Worm (Caenorhabditis elegans) whole organism, young adult: Measurements from ENCODE around the gene srt-56.
A peak's percentile ranks its signal among the peaks of the same experiment; 100 is the strongest.

Experiments used
- C17E4.6 ChIP-seq: fragments of 200-800 bp; sonication (Bioruptor generic); IDR thresholded peaks from 2 replicates; pipeline ENCODE4 v1.3.6; 2022; ENCODE audit warnings: missing genetic modification reagents, missing genetic modification characterization, missing compliant biosample characterization
- F33H1.4 ChIP-seq: fragments of 200-800 bp; sonication (Bioruptor generic); IDR thresholded peaks from 2 replicates; pipeline ENCODE4 v1.3.6; 2022; ENCODE audit warnings: missing genetic modification reagents, missing genetic modification characterization, missing compliant biosample characterization
- F37B4.10 ChIP-seq: fragments of 200-800 bp; sonication (Bioruptor generic); IDR thresholded peaks from 2 replicates; pipeline ENCODE4 v1.3.6; 2022; ENCODE audit warnings: missing genetic modification characterization, missing compliant biosample characterization
- F52B5.7 ChIP-seq: sonication (generic microtip); optimal IDR thresholded peaks from 2 replicates; lab custom pipeline; 2016; ENCODE audit warnings: mild to moderate bottlenecking, missing genetic modification characterization, missing compliant biosample characterization
- K11D2.4 ChIP-seq: fragments of 200-800 bp; sonication (Bioruptor generic); IDR thresholded peaks from 2 replicates; pipeline ENCODE4 v1.3.6; 2022; ENCODE audit warnings: missing genetic modification reagents, missing genetic modification characterization, missing compliant biosample characterization
- T07F8.4 ChIP-seq: sonication (generic microtip); optimal IDR thresholded peaks from 2 replicates; lab custom pipeline; 2016; ENCODE audit warnings: mild to moderate bottlenecking, missing genetic modification characterization, moderate library complexity, missing compliant biosample characterization
- Y79H2A.3 ChIP-seq: fragments of 200-800 bp; sonication (Bioruptor generic); conservative IDR thresholded peaks from 2 replicates; pipeline ENCODE4 v1.3.6; 2022; ENCODE audit warnings: missing genetic modification reagents, missing genetic modification characterization, missing compliant biosample characterization
- Y95B8A.8 ChIP-seq: fragments of 200-800 bp; sonication (Bioruptor generic); IDR thresholded peaks from 2 replicates; pipeline ENCODE4 v1.3.6; 2022; ENCODE audit warnings: missing genetic modification reagents, missing genetic modification characterization, missing compliant biosample characterization
- aptf-3 ChIP-seq: fragments of 200-800 bp; sonication (Bioruptor generic); IDR thresholded peaks from 2 replicates; pipeline ENCODE4 v1.3.6; 2022; ENCODE audit warnings: missing genetic modification characterization, missing compliant biosample characterization
- atf-7 ChIP-seq: sonication (generic microtip); optimal IDR thresholded peaks from 2 replicates; lab custom pipeline; 2017; ENCODE audit warnings: mild to moderate bottlenecking, missing genetic modification characterization, missing compliant biosample characterization
- athp-1 ChIP-seq: sonication (generic microtip); optimal IDR thresholded peaks from 2 replicates; lab custom pipeline; 2017; ENCODE audit warnings: mild to moderate bottlenecking, missing genetic modification characterization, missing compliant biosample characterization
- attf-5 ChIP-seq: fragments of 200-800 bp; sonication (Bioruptor generic); optimal IDR thresholded peaks from 2 replicates; lab custom pipeline; 2018; ENCODE audit warnings: mild to moderate bottlenecking, missing genetic modification characterization, missing compliant biosample characterization
- bed-1 ChIP-seq: fragments of 200-800 bp; sonication (Bioruptor generic); IDR thresholded peaks from 2 replicates; pipeline ENCODE4 v1.3.6; 2022; ENCODE audit warnings: missing genetic modification reagents, missing genetic modification characterization, missing compliant biosample characterization
- ceh-27 ChIP-seq: fragments of 200-800 bp; sonication (Bioruptor generic); optimal IDR thresholded peaks from 2 replicates; lab custom pipeline; 2018; ENCODE audit warnings: mild to moderate bottlenecking, missing genetic modification characterization, moderate library complexity, missing compliant biosample characterization
- ceh-58 ChIP-seq: fragments of 200-800 bp; sonication (Bioruptor generic); IDR thresholded peaks from 2 replicates; pipeline ENCODE4 v1.3.6; 2022; ENCODE audit warnings: missing genetic modification characterization, missing compliant biosample characterization
- ceh-79 ChIP-seq: sonication (generic microtip); optimal IDR thresholded peaks from 2 replicates; lab custom pipeline; 2017; ENCODE audit warnings: mild to moderate bottlenecking, missing genetic modification characterization, missing compliant biosample characterization
- chd-7 ChIP-seq: sonication (generic microtip); optimal IDR thresholded peaks from 2 replicates; lab custom pipeline; 2016; ENCODE audit warnings: mild to moderate bottlenecking, missing genetic modification characterization, moderate library complexity, missing compliant biosample characterization
- dpl-1 ChIP-seq: fragments of 150-350 bp; optimal IDR thresholded peaks from 2 replicates; lab custom pipeline; 2014; ENCODE audit warnings: missing biosample characterization, missing genetic modification reagents, missing genetic modification characterization
- ets-4 ChIP-seq: fragments of 200-800 bp; sonication (Bioruptor generic); optimal IDR thresholded peaks from 2 replicates; lab custom pipeline; 2018; ENCODE audit warnings: mild to moderate bottlenecking, missing genetic modification characterization, missing compliant biosample characterization
- hlh-12 ChIP-seq: sonication (generic microtip); optimal IDR thresholded peaks from 2 replicates; lab custom pipeline; 2016; ENCODE audit warnings: missing genetic modification characterization, missing compliant biosample characterization
- hmg-20 ChIP-seq: fragments of 200-800 bp; sonication (Bioruptor generic); IDR thresholded peaks from 2 replicates; pipeline ENCODE4 v1.3.6; 2022; ENCODE audit warnings: missing genetic modification reagents, missing genetic modification characterization, missing compliant biosample characterization
- hsf-1 ChIP-seq: fragments of 200-800 bp; sonication (Bioruptor generic); IDR thresholded peaks from 2 replicates; pipeline ENCODE4 v1.3.6; 2022; ENCODE audit warnings: missing genetic modification reagents, missing genetic modification characterization, missing compliant biosample characterization
- lin-54 ChIP-seq: fragments of 200-800 bp; sonication (Bioruptor generic); optimal IDR thresholded peaks from 2 replicates; lab custom pipeline; 2018; ENCODE audit warnings: mild to moderate bottlenecking, missing genetic modification characterization, missing compliant biosample characterization
- lsy-27 ChIP-seq: sonication (generic microtip); optimal IDR thresholded peaks from 2 replicates; lab custom pipeline; 2017; ENCODE audit warnings: missing genetic modification characterization, mild to moderate bottlenecking, missing compliant biosample characterization, antibody characterized with exemption, missing genotype, borderline replicate concordance; ENCODE audit not compliant: insufficient read depth
- madf-6 ChIP-seq: fragments of 200-800 bp; sonication (Bioruptor generic); IDR thresholded peaks from 2 replicates; pipeline ENCODE4 v1.3.6; 2022; ENCODE audit warnings: missing genetic modification reagents, missing genetic modification characterization, missing compliant biosample characterization
- madf-8 ChIP-seq: fragments of 200-800 bp; sonication (Bioruptor generic); conservative IDR thresholded peaks from 2 replicates; pipeline ENCODE4 v1.3.6; 2022; ENCODE audit warnings: missing genetic modification reagents, missing genetic modification characterization, missing compliant biosample characterization
- mcd-1 ChIP-seq: fragments of 200-800 bp; sonication (Bioruptor generic); IDR thresholded peaks from 2 replicates; pipeline ENCODE4 v1.3.6; 2022; ENCODE audit warnings: missing genetic modification reagents, missing genetic modification characterization, missing compliant biosample characterization
- mel-28 ChIP-seq: sonication (generic microtip); optimal IDR thresholded peaks from 2 replicates; lab custom pipeline; 2016; ENCODE audit warnings: borderline replicate concordance, mild to moderate bottlenecking, missing genetic modification characterization, missing compliant biosample characterization
- mes-4 ChIP-seq: sonication (generic microtip); optimal IDR thresholded peaks from 2 replicates; lab custom pipeline; 2016; ENCODE audit warnings: missing genotype, missing genetic modification characterization, missing compliant biosample characterization
- mxl-1 ChIP-seq: sonication (generic microtip); optimal IDR thresholded peaks from 2 replicates; lab custom pipeline; 2016; ENCODE audit warnings: missing genetic modification characterization, missing compliant biosample characterization
- nhr-80 ChIP-seq: sonication (generic microtip); optimal IDR thresholded peaks from 2 replicates; lab custom pipeline; 2016; ENCODE audit warnings: missing genetic modification characterization, missing compliant biosample characterization
- nhr-90 ChIP-seq: sonication (generic microtip); optimal IDR thresholded peaks from 2 replicates; lab custom pipeline; 2016; ENCODE audit warnings: missing genotype, mild to moderate bottlenecking, missing genetic modification characterization, missing compliant biosample characterization
- rcor-1 ChIP-seq: fragments of 200-800 bp; sonication (Bioruptor generic); IDR thresholded peaks from 2 replicates; pipeline ENCODE4 v1.3.6; 2022; ENCODE audit warnings: missing genetic modification reagents, missing genetic modification characterization, missing compliant biosample characterization
- snpc-1.1 ChIP-seq: sonication (generic microtip); optimal IDR thresholded peaks from 2 replicates; lab custom pipeline; 2017; ENCODE audit warnings: missing genetic modification characterization, mild to moderate bottlenecking, missing compliant biosample characterization, antibody characterized with exemption, moderate library complexity, missing genotype, missing genetic modification reagents; ENCODE audit not compliant: insufficient read depth
- snpc-1.3 ChIP-seq: sonication (generic microtip); optimal IDR thresholded peaks from 2 replicates; lab custom pipeline; 2017; ENCODE audit warnings: missing genetic modification characterization, mild to moderate bottlenecking, missing compliant biosample characterization, antibody characterized with exemption, moderate library complexity, missing genotype, missing genetic modification reagents; ENCODE audit not compliant: insufficient read depth
- snpc-4 ChIP-seq, 5 experiments: fragments of 150-350 bp in 1 of 5; sonication (generic microtip) in 4 of 5; optimal IDR thresholded peaks; 2 replicates each; lab custom pipeline; 2014 to 2018; ENCODE audit warnings: missing genetic modification characterization in 5 of 5, missing biosample characterization in 3 of 5, antibody characterized with exemption in 2 of 5, mild to moderate bottlenecking in 2 of 5, missing compliant biosample characterization in 2 of 5, missing genotype in 2 of 5, moderate library complexity in 2 of 5, missing genetic modification reagents in 1 of 5
- somi-1 ChIP-seq: fragments of 200-800 bp; sonication (Bioruptor generic); optimal IDR thresholded peaks from 2 replicates; lab custom pipeline; 2018; ENCODE audit warnings: mild to moderate bottlenecking, missing genetic modification characterization, missing compliant biosample characterization
- tbp1 ChIP-seq: fragments of 200-800 bp; sonication (Bioruptor generic); optimal IDR thresholded peaks from 2 replicates; lab custom pipeline; 2018; ENCODE audit warnings: mild to moderate bottlenecking, missing genetic modification characterization, missing compliant biosample characterization
- xnd-1 ChIP-seq: sonication (generic microtip); optimal IDR thresholded peaks from 2 replicates; lab custom pipeline; 2016; ENCODE audit warnings: missing genotype, missing genetic modification reagents, missing genetic modification characterization, missing compliant biosample characterization
- zfh-2 ChIP-seq: fragments of 200-800 bp; sonication (Bioruptor generic); conservative IDR thresholded peaks from 2 replicates; pipeline ENCODE4 v1.3.6; 2022; ENCODE audit warnings: missing genetic modification reagents, missing genetic modification characterization, missing compliant biosample characterization
- ztf-18 ChIP-seq: sonication (generic microtip); optimal IDR thresholded peaks from 2 replicates; lab custom pipeline; 2016; ENCODE audit warnings: missing genotype, mild to moderate bottlenecking, missing genetic modification characterization, missing compliant biosample characterization
- ztf-22 ChIP-seq: fragments of 200-800 bp; sonication (Bioruptor generic); optimal IDR thresholded peaks from 2 replicates; lab custom pipeline; 2018; ENCODE audit warnings: mild to moderate bottlenecking, missing genetic modification characterization, moderate library complexity, missing compliant biosample characterization
- ztf-28 ChIP-seq: fragments of 200-800 bp; sonication (Bioruptor generic); IDR thresholded peaks from 2 replicates; pipeline ENCODE4 v1.3.6; 2022; ENCODE audit warnings: missing genetic modification reagents, missing genetic modification characterization, missing compliant biosample characterization

The srt-56 gene

DNA sequence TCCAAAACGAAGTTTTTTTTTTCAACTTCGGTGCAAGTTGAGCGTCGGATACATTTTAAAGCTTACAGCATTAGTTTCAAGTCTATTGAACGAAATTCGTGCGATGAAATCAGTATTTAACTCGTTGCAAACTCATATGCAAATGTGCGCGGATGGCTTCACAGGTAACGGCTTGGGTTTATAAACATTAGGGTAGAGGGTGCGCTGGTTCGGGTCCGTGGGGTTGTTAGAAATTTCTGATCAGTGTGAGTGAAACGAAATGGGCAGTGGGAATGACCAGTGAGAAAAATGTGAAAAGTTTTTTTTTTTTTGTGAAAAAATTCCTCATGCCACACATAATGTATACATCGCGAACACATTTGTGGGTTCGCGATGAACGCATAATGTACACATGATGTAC, 41.5 kb upstream of the srt-56 start (continued):
- peak; percentile 30 for TF ChIP-seq ztf-18 (tag; lab: Kevin White, UChicago)
- peak; percentile 56; the same call in 1 of the 2 replicates for TF ChIP-seq madf-6 (GFP tag; lab: Robert Waterston, UW)
- TF ChIP-seq Y79H2A.3 (GFP tag; lab: Robert Waterston, UW): no peak
- no peak for TF ChIP-seq mel-28 (tag; lab: Kevin White, UChicago)
- 0 out of 2 replicates have a peak, but pooled peaks have one; percentile 16 for TF ChIP-seq Y95B8A.8 (GFP tag; lab: Robert Waterston, UW)
- peak; percentile 66 for TF ChIP-seq rcor-1
- peak; percentile 47 for TF ChIP-seq mxl-1 (tag; lab: Kevin White, UChicago)
- TF ChIP-seq ets-4 (GFP tag; lab: Kevin White, UChicago): no peak
- TF ChIP-seq hmg-20 (GFP tag; lab: Robert Waterston, UW): 0 out of 2 replicates have a peak, but pooled peaks have one; percentile 6
- peak; percentile 48 for TF ChIP-seq athp-1 (tag; lab: Kevin White, UChicago)
- TF ChIP-seq hsf-1: peak; percentile 49; the same call in 1 of the 2 replicates
- 0 out of 2 replicates have a peak, but pooled peaks have one; percentile 21 for TF ChIP-seq mcd-1
- peak; percentile 29 for TF ChIP-seq attf-5 (GFP tag; lab: Kevin White, UChicago)
- TF ChIP-seq ztf-28 (GFP tag; lab: Robert Waterston, UW): 0 out of 2 replicates have a peak, but pooled peaks have one; percentile 35
- no peak for TF ChIP-seq atf-7
- TF ChIP-seq ztf-22 (GFP tag; lab: Kevin White, UChicago): no peak
- peak; percentile 77; the same call in 1 of the 2 replicates for TF ChIP-seq ceh-58 (GFP tag; lab: Robert Waterston, UW)
- TF ChIP-seq F52B5.7 (tag; lab: Kevin White, UChicago): peak; percentile 47
- TF ChIP-seq hlh-12 (tag; lab: Kevin White, UChicago): no peak
- peak; percentile 27; the same call in 1 of the 2 replicates for TF ChIP-seq F33H1.4
- TF ChIP-seq T07F8.4 (tag; lab: Kevin White, UChicago): peak; percentile 47
- peak; percentile 56 for TF ChIP-seq chd-7 (tag; lab: Kevin White, UChicago)
- 0 out of 2 replicates have a peak, but pooled peaks have one; percentile 58 for TF ChIP-seq bed-1
- peak; percentile 27; the same call in 1 of the 2 replicates for TF ChIP-seq madf-8 (GFP tag; lab: Robert Waterston, UW)
- peak; percentile 74; the same call in 1 of the 2 replicates for TF ChIP-seq aptf-3
- TF ChIP-seq dpl-1: peak; percentile 9
- TF ChIP-seq K11D2.4 (GFP tag; lab: Robert Waterston, UW): no peak
- peak; percentile 74 for TF ChIP-seq nhr-90
- TF ChIP-seq tbp1 (GFP tag; lab: Kevin White, UChicago): peak; percentile 82
- no peak for TF ChIP-seq F37B4.10 (GFP tag; lab: Robert Waterston, UW)
- peak; percentile 69 for TF ChIP-seq snpc-4 (GFP tag; optimal IDR thresholded peaks at IDR 0.05; lab: Kevin White, UChicago)
- TF ChIP-seq snpc-4 (tag; optimal IDR thresholded peaks at IDR 0.05; lab: Kevin White, UChicago): peak in 1 of 4 experiments; percentile 59
- TF ChIP-seq lin-54: peak; percentile 52
- peak; percentile 28 for TF ChIP-seq mes-4 (tag; lab: Kevin White, UChicago)
- no peak for TF ChIP-seq somi-1 (GFP tag; lab: Kevin White, UChicago)
- no peak for TF ChIP-seq C17E4.6
- TF ChIP-seq ceh-79 (tag; lab: Kevin White, UChicago): no peak

DNA sequence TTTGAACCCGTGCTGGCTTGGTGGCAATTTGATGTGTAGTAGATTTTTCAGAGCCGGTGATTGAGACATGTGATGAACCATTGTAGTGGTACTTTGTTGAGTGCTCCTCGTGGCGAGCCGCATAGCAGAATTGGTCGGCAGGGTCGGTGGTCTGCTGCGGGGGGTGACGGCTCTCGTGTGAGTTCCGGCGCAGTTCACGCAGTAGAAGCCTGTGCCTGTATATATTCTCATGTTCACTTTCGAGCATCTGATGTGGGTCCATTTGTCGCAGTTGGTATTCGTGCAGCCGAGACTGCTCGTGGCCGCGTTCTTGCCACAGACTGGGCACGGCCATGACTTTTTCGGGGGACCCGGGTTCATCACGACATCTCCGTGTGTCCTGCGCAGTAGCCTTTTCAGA, 40.7 kb upstream of the srt-56 start:
- no peak for TF ChIP-seq madf-6 (GFP tag; lab: Robert Waterston, UW)
- no peak for TF ChIP-seq T07F8.4 (tag; lab: Kevin White, UChicago)
- no peak for TF ChIP-seq snpc-1.1 (tag; lab: Kevin White, UChicago)
- no peak for TF ChIP-seq xnd-1 (tag; lab: Kevin White, UChicago)
- no peak for TF ChIP-seq snpc-1.3
- TF ChIP-seq nhr-80: no peak
- peak; percentile 67 for TF ChIP-seq zfh-2 (GFP tag; lab: Robert Waterston, UW)
- no peak for TF ChIP-seq ceh-27 (GFP tag; lab: Kevin White, UChicago)
- no peak for TF ChIP-seq lsy-27
